Worm (Caenorhabditis elegans) whole organism, young adult: ENCODE data around the gene rab-7.

Experiments
- B0035.1 ChIP-seq: sonication (generic microtip); optimal IDR thresholded peaks from 2 replicates; lab custom pipeline; 2016; ENCODE audit warnings: missing genetic modification characterization, mild to moderate bottlenecking, missing compliant biosample characterization, missing genotype, missing genetic modification reagents
- C06A6.2 ChIP-seq: fragments of 200-800 bp; sonication (Bioruptor generic); conservative IDR thresholded peaks from 2 replicates; pipeline ENCODE4 v1.3.6; 2022; ENCODE audit warnings: missing genetic modification characterization, missing compliant biosample characterization
- F10E7.11 ChIP-seq: sonication (generic microtip); optimal IDR thresholded peaks from 2 replicates; lab custom pipeline; 2017; ENCODE audit warnings: mild to moderate bottlenecking, missing genetic modification characterization, moderate library complexity, missing compliant biosample characterization
- F39B2.1 ChIP-seq: fragments of 200-800 bp; sonication (Bioruptor generic); IDR thresholded peaks from 2 replicates; pipeline ENCODE4 v1.3.6; 2022; ENCODE audit warnings: missing genetic modification reagents, missing genetic modification characterization, missing compliant biosample characterization
- F55B11.4 ChIP-seq: sonication (generic microtip); optimal IDR thresholded peaks from 2 replicates; lab custom pipeline; 2016; ENCODE audit warnings: missing compliant biosample characterization, missing genetic modification characterization, borderline replicate concordance; ENCODE audit not compliant: insufficient read depth
- ZK185.1 ChIP-seq: sonication (generic microtip); optimal IDR thresholded peaks from 2 replicates; lab custom pipeline; 2016; ENCODE audit warnings: mild to moderate bottlenecking, missing genetic modification characterization, missing compliant biosample characterization; ENCODE audit not compliant: poor library complexity, severe bottlenecking
- akir-1 ChIP-seq: fragments of 200-800 bp; sonication (Bioruptor generic); optimal IDR thresholded peaks from 2 replicates; lab custom pipeline; 2018; ENCODE audit warnings: mild to moderate bottlenecking, missing genetic modification characterization, moderate library complexity, missing compliant biosample characterization
- ama-1 ChIP-seq, 3 experiments: fragments of 150-350 bp in 1 of 3; sonication (generic microtip) in 2 of 3; optimal IDR thresholded peaks; 2 replicates each; lab custom pipeline; 2014 to 2018; ENCODE audit warnings: missing biosample characterization in 2 of 3, missing genetic modification characterization in 2 of 3, missing genetic modification reagents in 2 of 3
- attf-3 ChIP-seq: fragments of 200-800 bp; sonication (Bioruptor generic); conservative IDR thresholded peaks from 2 replicates; pipeline ENCODE4 v1.3.6; 2022; ENCODE audit warnings: missing genetic modification reagents, missing genetic modification characterization, missing compliant biosample characterization
- ccch-3 ChIP-seq: fragments of 200-800 bp; sonication (Bioruptor generic); optimal IDR thresholded peaks from 2 replicates; lab custom pipeline; 2018; ENCODE audit warnings: mild to moderate bottlenecking, missing genetic modification characterization, missing compliant biosample characterization
- cebp-1 ChIP-seq, 2 experiments: fragments of 200-800 bp in 1 of 2; sonication (Bioruptor generic) in 1 of 2; sonication (generic microtip) in 1 of 2; IDR thresholded peaks in 1 of 2; optimal IDR thresholded peaks in 1 of 2; 2 replicates each; pipeline versions ENCODE4 v1.3.6 to Lab custom; 2017 to 2022; ENCODE audit warnings: missing compliant biosample characterization in 2 of 2, missing genetic modification characterization in 2 of 2, mild to moderate bottlenecking in 1 of 2, missing genetic modification reagents in 1 of 2, moderate library complexity in 1 of 2
- ceh-27 ChIP-seq: fragments of 200-800 bp; sonication (Bioruptor generic); optimal IDR thresholded peaks from 2 replicates; lab custom pipeline; 2018; ENCODE audit warnings: mild to moderate bottlenecking, missing genetic modification characterization, moderate library complexity, missing compliant biosample characterization
- ceh-58 ChIP-seq: fragments of 200-800 bp; sonication (Bioruptor generic); IDR thresholded peaks from 2 replicates; pipeline ENCODE4 v1.3.6; 2022; ENCODE audit warnings: missing genetic modification characterization, missing compliant biosample characterization
- die-1 ChIP-seq: sonication (generic microtip); optimal IDR thresholded peaks from 2 replicates; lab custom pipeline; 2016; ENCODE audit warnings: missing genotype, mild to moderate bottlenecking, missing genetic modification characterization, missing compliant biosample characterization
- ets-4 ChIP-seq: fragments of 200-800 bp; sonication (Bioruptor generic); optimal IDR thresholded peaks from 2 replicates; lab custom pipeline; 2018; ENCODE audit warnings: mild to moderate bottlenecking, missing genetic modification characterization, missing compliant biosample characterization
- gei-17 ChIP-seq: fragments of 200-800 bp; sonication (Bioruptor generic); optimal IDR thresholded peaks from 2 replicates; lab custom pipeline; 2018; ENCODE audit warnings: mild to moderate bottlenecking, missing genetic modification characterization, missing compliant biosample characterization
- lag-1 ChIP-seq: fragments of 200-800 bp; sonication (Bioruptor generic); IDR thresholded peaks from 2 replicates; pipeline ENCODE4 v1.3.6; 2022; ENCODE audit warnings: missing genetic modification reagents, missing genetic modification characterization, missing compliant biosample characterization
- let-607 ChIP-seq, 2 experiments: fragments of 200-800 bp in 1 of 2; sonication (Bioruptor generic) in 1 of 2; sonication (generic microtip) in 1 of 2; optimal IDR thresholded peaks; 2 replicates each; lab custom pipeline; 2016 to 2018; ENCODE audit warnings: mild to moderate bottlenecking in 2 of 2, missing compliant biosample characterization in 2 of 2, missing genetic modification characterization in 2 of 2, moderate library complexity in 2 of 2, missing genotype in 1 of 2
- lin-26 ChIP-seq: fragments of 200-800 bp; sonication (Bioruptor generic); IDR thresholded peaks from 2 replicates; pipeline ENCODE4 v1.3.6; 2022; ENCODE audit warnings: missing genetic modification reagents, missing genetic modification characterization, missing compliant biosample characterization
- lsl-1 ChIP-seq: fragments of 200-800 bp; sonication (Bioruptor generic); optimal IDR thresholded peaks from 2 replicates; lab custom pipeline; 2018; ENCODE audit warnings: mild to moderate bottlenecking, missing genetic modification characterization, moderate library complexity, missing compliant biosample characterization
- lsy-27 ChIP-seq: sonication (generic microtip); optimal IDR thresholded peaks from 2 replicates; lab custom pipeline; 2017; ENCODE audit warnings: missing genetic modification characterization, mild to moderate bottlenecking, missing compliant biosample characterization, antibody characterized with exemption, missing genotype, borderline replicate concordance; ENCODE audit not compliant: insufficient read depth
- madf-10 ChIP-seq: sonication (generic microtip); optimal IDR thresholded peaks from 2 replicates; lab custom pipeline; 2016; ENCODE audit warnings: mild to moderate bottlenecking, missing genetic modification characterization, missing compliant biosample characterization
- madf-8 ChIP-seq: fragments of 200-800 bp; sonication (Bioruptor generic); conservative IDR thresholded peaks from 2 replicates; pipeline ENCODE4 v1.3.6; 2022; ENCODE audit warnings: missing genetic modification reagents, missing genetic modification characterization, missing compliant biosample characterization
- nfya-1 ChIP-seq: sonication (generic microtip); optimal IDR thresholded peaks from 2 replicates; lab custom pipeline; 2017; ENCODE audit warnings: antibody characterized with exemption, missing compliant biosample characterization, missing genetic modification characterization, borderline replicate concordance; ENCODE audit not compliant: insufficient read depth
- nfya-2 ChIP-seq: fragments of 200-800 bp; sonication (Bioruptor generic); IDR thresholded peaks from 2 replicates; pipeline ENCODE4 v1.3.6; 2022; ENCODE audit warnings: missing genetic modification reagents, missing genetic modification characterization, missing compliant biosample characterization
- nfyb-1 ChIP-seq: fragments of 200-800 bp; sonication (Bioruptor generic); IDR thresholded peaks from 2 replicates; pipeline ENCODE4 v1.3.6; 2022; ENCODE audit warnings: missing genetic modification reagents, missing genetic modification characterization, missing compliant biosample characterization
- nhr-179 ChIP-seq: sonication (generic microtip); optimal IDR thresholded peaks from 2 replicates; lab custom pipeline; 2016; ENCODE audit warnings: mild to moderate bottlenecking, missing genetic modification characterization, missing compliant biosample characterization
- nhr-90 ChIP-seq: sonication (generic microtip); optimal IDR thresholded peaks from 2 replicates; lab custom pipeline; 2016; ENCODE audit warnings: missing genotype, mild to moderate bottlenecking, missing genetic modification characterization, missing compliant biosample characterization
- rcor-1 ChIP-seq: fragments of 200-800 bp; sonication (Bioruptor generic); IDR thresholded peaks from 2 replicates; pipeline ENCODE4 v1.3.6; 2022; ENCODE audit warnings: missing genetic modification reagents, missing genetic modification characterization, missing compliant biosample characterization
- repo-1 ChIP-seq: sonication (generic microtip); optimal IDR thresholded peaks from 2 replicates; lab custom pipeline; 2017; ENCODE audit warnings: mild to moderate bottlenecking, missing genetic modification characterization, missing compliant biosample characterization
- sea-2 ChIP-seq: fragments of 200-800 bp; sonication (Bioruptor generic); IDR thresholded peaks from 2 replicates; pipeline ENCODE4 v1.3.6; 2022; ENCODE audit warnings: missing genetic modification characterization, missing compliant biosample characterization
- snpc-1.1 ChIP-seq: sonication (generic microtip); optimal IDR thresholded peaks from 2 replicates; lab custom pipeline; 2017; ENCODE audit warnings: missing genetic modification characterization, mild to moderate bottlenecking, missing compliant biosample characterization, antibody characterized with exemption, moderate library complexity, missing genotype, missing genetic modification reagents; ENCODE audit not compliant: insufficient read depth
- snpc-4 ChIP-seq, 5 experiments: fragments of 150-350 bp in 1 of 5; sonication (generic microtip) in 4 of 5; optimal IDR thresholded peaks; 2 replicates each; lab custom pipeline; 2014 to 2018; ENCODE audit warnings: missing genetic modification characterization in 5 of 5, missing biosample characterization in 3 of 5, antibody characterized with exemption in 2 of 5, mild to moderate bottlenecking in 2 of 5, missing compliant biosample characterization in 2 of 5, missing genotype in 2 of 5, moderate library complexity in 2 of 5, missing genetic modification reagents in 1 of 5
- tlf-1 ChIP-seq: fragments of 200-800 bp; sonication (Bioruptor generic); optimal IDR thresholded peaks from 2 replicates; lab custom pipeline; 2018; ENCODE audit warnings: mild to moderate bottlenecking, missing genetic modification characterization, missing compliant biosample characterization
- unc-62 ChIP-seq: fragments of 150-350 bp; optimal IDR thresholded peaks from 2 replicates; lab custom pipeline; 2014; ENCODE audit warnings: missing biosample characterization, missing genetic modification reagents, missing genetic modification characterization
- zfh-2 ChIP-seq: fragments of 200-800 bp; sonication (Bioruptor generic); conservative IDR thresholded peaks from 2 replicates; pipeline ENCODE4 v1.3.6; 2022; ENCODE audit warnings: missing genetic modification reagents, missing genetic modification characterization, missing compliant biosample characterization
- ztf-18 ChIP-seq: sonication (generic microtip); optimal IDR thresholded peaks from 2 replicates; lab custom pipeline; 2016; ENCODE audit warnings: missing genotype, mild to moderate bottlenecking, missing genetic modification characterization, missing compliant biosample characterization
- ztf-26 ChIP-seq: sonication (generic microtip); optimal IDR thresholded peaks from 2 replicates; lab custom pipeline; 2017; ENCODE audit warnings: missing genetic modification characterization, missing compliant biosample characterization
- ztf-3 ChIP-seq: fragments of 200-800 bp; sonication (Bioruptor generic); optimal IDR thresholded peaks from 2 replicates; lab custom pipeline; 2018; ENCODE audit warnings: mild to moderate bottlenecking, missing genetic modification characterization, missing compliant biosample characterization

The rab-7 gene

DNA sequence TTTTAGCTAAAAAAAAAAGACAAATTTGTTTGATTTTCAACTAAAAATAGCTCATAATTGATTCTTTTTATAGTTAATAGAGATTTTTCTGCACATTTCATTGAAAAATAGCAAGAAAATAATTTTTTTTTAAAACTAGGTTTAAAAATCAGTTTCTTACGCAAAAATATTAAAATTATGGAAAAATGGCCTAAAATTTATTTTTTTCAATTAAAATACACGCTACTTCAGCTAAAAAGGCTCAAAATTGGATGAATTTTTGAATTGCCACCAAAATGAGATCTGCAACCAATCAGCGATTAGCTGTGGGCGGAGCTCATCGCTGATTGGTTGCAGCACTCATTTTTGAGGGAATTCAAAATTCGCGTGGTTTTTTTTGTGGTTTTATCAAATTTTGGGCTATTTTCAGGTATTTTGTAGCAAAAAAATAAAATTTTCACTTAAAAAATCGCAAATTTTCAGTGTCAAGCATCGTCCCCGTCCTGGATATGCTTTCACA is 3.5 kb downstream of the rab-7 start:
- TF ChIP-seq die-1 (no peak), ztf-3 (GFP tag; lab: Kevin White, UChicago) (no peak), nfyb-1 (GFP tag; lab: Robert Waterston, UW) (peak; percentile 94), nfya-2 (GFP tag; lab: Robert Waterston, UW) (0 out of 2 replicates have a peak, but pooled peaks have one; percentile 41), nhr-90 (no peak)
- TF ChIP-seq, all 124 proteins: peak for 2

DNA sequence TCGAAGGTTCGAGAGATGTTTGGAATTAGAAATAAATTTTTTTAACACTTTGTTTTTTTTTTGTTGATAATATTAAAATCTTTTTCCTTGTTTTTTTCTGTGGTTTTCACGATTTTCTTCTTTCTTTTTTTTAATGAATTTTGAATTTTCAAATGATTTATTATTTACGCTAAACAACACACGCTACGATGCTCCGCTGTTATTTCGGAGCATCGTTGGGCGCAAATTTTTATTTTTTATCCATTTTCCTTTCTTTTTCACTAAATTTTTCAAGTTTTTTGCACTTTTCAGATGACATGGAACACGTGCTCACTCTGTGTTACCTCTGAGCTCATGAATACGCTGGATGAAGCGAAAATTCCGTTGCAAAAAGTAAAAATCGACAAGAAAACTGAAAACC is 4.6 kb downstream of the rab-7 start, which contains the start of the genes W03C9.1 and W03C9.2:
Gene W03C9.1, minus strand, starts transcription at position 46 of the 400 bp plus-strand sequence.
Gene W03C9.2, plus strand, starts transcription at position 286 of the 400 bp plus-strand sequence.
- TF ChIP-seq nhr-179 (tag; lab: Kevin White, UChicago) (no peak), attf-3 (GFP tag; lab: Robert Waterston, UW) (peak; percentile 81)

DNA sequence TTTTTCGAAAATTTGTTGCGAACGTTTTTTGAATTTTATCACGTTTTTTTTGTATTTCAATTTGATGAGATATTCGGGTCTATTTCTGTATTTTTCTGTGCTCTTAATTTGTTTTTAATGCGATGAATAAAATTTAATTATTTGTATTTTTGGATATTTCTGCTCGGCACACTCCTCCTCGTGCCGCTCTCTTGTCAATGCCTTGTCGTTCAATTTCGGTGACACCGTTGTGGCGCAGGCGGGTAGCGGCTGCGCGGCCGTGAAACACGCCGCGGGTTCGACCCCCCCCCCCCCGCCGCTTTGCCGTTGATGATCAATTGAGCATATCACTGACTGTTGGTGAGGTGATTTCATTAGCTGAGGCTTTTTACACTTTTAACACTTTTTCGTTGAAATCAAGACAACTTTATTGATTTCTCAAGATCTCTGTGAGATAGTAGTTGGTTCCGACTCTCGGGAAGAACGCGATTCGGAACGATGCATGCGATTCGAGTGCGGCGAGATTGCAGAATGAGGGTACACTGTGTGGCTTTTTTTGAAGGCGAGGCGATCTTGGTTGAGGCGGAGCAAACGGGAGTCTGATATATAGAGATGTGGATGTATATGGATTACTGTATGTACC is 6.0 kb downstream of the rab-7 start:
- TF ChIP-seq nfya-1 (tag; lab: Kevin White, UChicago) (no peak), cebp-1 (GFP tag; IDR thresholded peaks at IDR 0.05; lab: Robert Waterston, UW) (peak; percentile 88), cebp-1 (tag; optimal IDR thresholded peaks at IDR 0.05; lab: Kevin White, UChicago) (peak; percentile 95), nfya-2 (GFP tag; lab: Robert Waterston, UW) (0 out of 2 replicates have a peak, but pooled peaks have one; percentile 79), ceh-58 (GFP tag; lab: Robert Waterston, UW) (peak; percentile 98), let-607 (tag; optimal IDR thresholded peaks at IDR 0.05; lab: Kevin White, UChicago) (peak; percentile 71 to 81), ccch-3 (GFP tag; lab: Kevin White, UChicago) (peak; percentile 80), ama-1 (optimal IDR thresholded peaks at IDR 0.05; lab: Kevin White, UChicago) (no peak), ama-1 (GFP tag; optimal IDR thresholded peaks at IDR 0.05; lab: Kevin White, UChicago) (peak; percentile 90 to 96), madf-10 (peak; percentile 92), B0035.1 (tag; lab: Kevin White, UChicago) (peak; percentile 92), unc-62 (GFP tag; lab: Kevin White, UChicago) (no peak), F55B11.4 (tag; lab: Kevin White, UChicago) (peak; percentile 52), lsy-27 (peak; percentile 92), ets-4 (peak; percentile 99), gei-17 (peak; percentile 78), lsl-1 (GFP tag; lab: Kevin White, UChicago) (peak; percentile 86), ztf-26 (tag; lab: Kevin White, UChicago) (peak; percentile 95), repo-1 (tag; lab: Kevin White, UChicago) (peak; percentile 96), F10E7.11 (tag; lab: Kevin White, UChicago) (peak; percentile 98), ZK185.1 (tag; lab: Kevin White, UChicago) (peak; percentile 93), nhr-179 (tag; lab: Kevin White, UChicago) (peak; percentile 83), C06A6.2 (GFP tag; lab: Robert Waterston, UW) (peak; percentile 83), zfh-2 (GFP tag; lab: Robert Waterston, UW) (peak; percentile 100), snpc-1.1 (tag; lab: Kevin White, UChicago) (peak; percentile 77), madf-8 (peak; percentile 77), ztf-18 (tag; lab: Kevin White, UChicago) (peak; percentile 87), ceh-27 (GFP tag; lab: Kevin White, UChicago) (peak; percentile 96), lag-1 (GFP tag; lab: Robert Waterston, UW) (peak; percentile 71; the same call in 1 of the 2 replicates), tlf-1 (GFP tag; lab: Kevin White, UChicago) (peak; percentile 91), sea-2 (GFP tag; lab: Robert Waterston, UW) (peak; percentile 96), akir-1 (GFP tag; lab: Kevin White, UChicago) (peak; percentile 75), rcor-1 (GFP tag; lab: Robert Waterston, UW) (peak; percentile 93), F39B2.1 (GFP tag; lab: Robert Waterston, UW) (peak; percentile 92), snpc-4 (GFP tag; optimal IDR thresholded peaks at IDR 0.05; lab: Kevin White, UChicago) (peak; percentile 88), snpc-4 (tag; optimal IDR thresholded peaks at IDR 0.05; lab: Kevin White, UChicago) (peak; percentile 14 to 85 (median 78)), lin-26 (peak; percentile 100)
